Fruit fly (Drosophila melanogaster): ENCODE results near the gene alphaCOP.

DNA sequence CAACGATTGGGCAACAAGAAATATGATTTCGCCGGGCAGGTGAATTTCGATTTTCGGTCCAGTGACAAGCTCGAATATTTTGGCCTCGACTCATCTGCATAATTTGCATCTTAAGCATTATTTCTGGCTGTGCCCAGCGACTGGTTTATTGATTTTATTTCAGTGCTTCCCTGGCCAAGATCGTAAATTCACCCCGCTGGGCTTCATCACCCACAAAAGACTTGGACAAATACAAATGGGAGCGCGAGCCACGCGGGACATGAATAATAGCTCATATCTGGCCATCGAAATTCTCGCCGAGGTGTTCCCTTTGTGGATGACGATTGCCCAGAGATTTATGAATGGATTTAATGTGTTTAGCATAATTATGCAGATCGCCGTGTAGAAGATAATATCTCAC is 30.2 kb upstream of the alphaCOP start:
- no peak for TF ChIP-seq Hr39 (GFP tag; optimal IDR thresholded peaks at IDR 0.05)
- no peak for TF ChIP-seq CG6276 (GFP tag; optimal IDR thresholded peaks at IDR 0.05)
- TF ChIP-seq CG6163 (GFP tag; IDR thresholded peaks at IDR 0.05) = no peak
- no peak for TF ChIP-seq dsx (GFP tag; optimal IDR thresholded peaks at IDR 0.05; ENCODE audit: poor library complexity, severe bottlenecking)
- TF ChIP-seq CG32006 (GFP tag; optimal IDR thresholded peaks at IDR 0.05) = no peak
- no peak for TF ChIP-seq CG8632 (GFP tag; optimal IDR thresholded peaks at IDR 0.05)
- TF ChIP-seq dac (GFP tag; optimal IDR thresholded peaks at IDR 0.05) = no peak
- no peak for TF ChIP-seq spab (GFP tag; optimal IDR thresholded peaks at IDR 0.05)
- no peak for TF ChIP-seq fd85E (GFP tag; optimal IDR thresholded peaks at IDR 0.05)
- TF ChIP-seq OdsH (GFP tag; optimal IDR thresholded peaks at IDR 0.05) = no peak
- TF ChIP-seq Gug (GFP tag; IDR thresholded peaks at IDR 0.05) = no peak

All from whole organism, prepupa.